Worm (Caenorhabditis elegans): ENCODE data around the gene arrd-5.

ce11 chrII:9859575-9859974 is 24.6 kb downstream of the arrd-5 start, which contains the start of gene chil-5:
- TF ChIP-seq mdl-1 (tag; optimal IDR thresholded peaks at IDR 0.05), result no peak
- no peak for TF ChIP-seq lin-38 (GFP tag; IDR thresholded peaks at IDR 0.05)
